Worm (Caenorhabditis elegans) whole organism, late embryonic: Measurements from ENCODE around the gene T16H12.3.

Experiments used
- ceh-18 ChIP-seq: sonication (generic microtip); optimal IDR thresholded peaks from 2 replicates; lab custom pipeline; 2016; ENCODE audit warnings: missing genetic modification characterization, missing compliant biosample characterization
- ceh-48 ChIP-seq: sonication (generic microtip); optimal IDR thresholded peaks from 2 replicates; lab custom pipeline; 2016; ENCODE audit warnings: missing genetic modification characterization, inconsistent platforms, missing compliant biosample characterization
- fkh-10 ChIP-seq: fragments of 150-350 bp; optimal IDR thresholded peaks from 2 replicates; lab custom pipeline; 2014; ENCODE audit warnings: missing biosample characterization, missing genetic modification reagents, missing genetic modification characterization
- hlh-13 ChIP-seq: fragments of 200-800 bp; sonication (Bioruptor generic); optimal IDR thresholded peaks from 2 replicates; lab custom pipeline; 2018; ENCODE audit warnings: mild to moderate bottlenecking, missing genetic modification characterization, missing compliant biosample characterization
- hlh-15 ChIP-seq: sonication (generic microtip); optimal IDR thresholded peaks from 2 replicates; lab custom pipeline; 2016; ENCODE audit warnings: missing genetic modification characterization, missing compliant biosample characterization
- hlh-30 ChIP-seq: sonication (generic microtip); optimal IDR thresholded peaks from 2 replicates; lab custom pipeline; 2017; ENCODE audit warnings: antibody characterized with exemption, missing genetic modification characterization, missing compliant biosample characterization; ENCODE audit not compliant: insufficient read depth
- hlh-6 ChIP-seq: sonication (generic microtip); optimal IDR thresholded peaks from 2 replicates; lab custom pipeline; 2016; ENCODE audit warnings: missing genotype, missing genetic modification characterization, missing compliant biosample characterization
- hlh-8 ChIP-seq: sonication (generic microtip); optimal IDR thresholded peaks from 2 replicates; lab custom pipeline; 2016; ENCODE audit warnings: missing genotype, missing genetic modification characterization, missing compliant biosample characterization
- nfya-1 ChIP-seq: sonication (generic microtip); optimal IDR thresholded peaks from 2 replicates; lab custom pipeline; 2017; ENCODE audit warnings: missing genetic modification characterization, mild to moderate bottlenecking, missing compliant biosample characterization, antibody characterized with exemption, moderate library complexity
- pha-4 ChIP-seq: fragments of 150-350 bp; optimal IDR thresholded peaks from 2 replicates; lab custom pipeline; 2018; ENCODE audit warnings: missing biosample characterization, missing genetic modification reagents, missing genetic modification characterization
- syd-9 ChIP-seq: sonication (generic microtip); optimal IDR thresholded peaks from 2 replicates; lab custom pipeline; 2016; ENCODE audit warnings: mild to moderate bottlenecking, missing genetic modification characterization, moderate library complexity, missing compliant biosample characterization
- unc-55 ChIP-seq: sonication (generic microtip); optimal IDR thresholded peaks from 2 replicates; lab custom pipeline; 2017; ENCODE audit warnings: missing biosample characterization, missing genetic modification reagents, missing genetic modification characterization
- unc-86 ChIP-seq: sonication (generic microtip); optimal IDR thresholded peaks from 2 replicates; lab custom pipeline; 2016; ENCODE audit warnings: missing genetic modification characterization, missing compliant biosample characterization

- TF ChIP-seq pha-4 (tag; lab: Kevin White, UChicago) (no peak), hlh-6 (no peak), unc-55 (GFP tag; lab: Kevin White, UChicago) (no peak), ceh-18 (no peak), hlh-30 (tag; lab: Kevin White, UChicago) (no peak), syd-9 (no peak), fkh-10 (GFP tag; lab: Kevin White, UChicago) (no peak), unc-86 (no peak), hlh-13 (GFP tag; lab: Kevin White, UChicago) (no peak), hlh-8 (tag; lab: Kevin White, UChicago) (no peak), hlh-15 (tag; lab: Kevin White, UChicago) (no peak), ceh-48 (no peak), nfya-1 (no peak)
Measured at ce11 chrIII:10057518-10057917, 25.6 kb downstream of the T16H12.3 start, which contains the start of gene T16G12.4.
